Worm (Caenorhabditis elegans) whole organism, young adult: ENCODE data around the gene clec-144.

Experiments
- B0035.1 ChIP-seq: sonication (generic microtip); optimal IDR thresholded peaks from 2 replicates; lab custom pipeline; 2016; ENCODE audit warnings: missing genetic modification characterization, mild to moderate bottlenecking, missing compliant biosample characterization, missing genotype, missing genetic modification reagents
- C06A6.2 ChIP-seq: fragments of 200-800 bp; sonication (Bioruptor generic); conservative IDR thresholded peaks from 2 replicates; pipeline ENCODE4 v1.3.6; 2022; ENCODE audit warnings: missing genetic modification characterization, missing compliant biosample characterization
- F33H1.4 ChIP-seq: fragments of 200-800 bp; sonication (Bioruptor generic); IDR thresholded peaks from 2 replicates; pipeline ENCODE4 v1.3.6; 2022; ENCODE audit warnings: missing genetic modification reagents, missing genetic modification characterization, missing compliant biosample characterization
- F37B4.10 ChIP-seq: fragments of 200-800 bp; sonication (Bioruptor generic); IDR thresholded peaks from 2 replicates; pipeline ENCODE4 v1.3.6; 2022; ENCODE audit warnings: missing genetic modification characterization, missing compliant biosample characterization
- F39B2.1 ChIP-seq: fragments of 200-800 bp; sonication (Bioruptor generic); IDR thresholded peaks from 2 replicates; pipeline ENCODE4 v1.3.6; 2022; ENCODE audit warnings: missing genetic modification reagents, missing genetic modification characterization, missing compliant biosample characterization
- F52B5.7 ChIP-seq: sonication (generic microtip); optimal IDR thresholded peaks from 2 replicates; lab custom pipeline; 2016; ENCODE audit warnings: mild to moderate bottlenecking, missing genetic modification characterization, missing compliant biosample characterization
- F55B11.4 ChIP-seq: sonication (generic microtip); optimal IDR thresholded peaks from 2 replicates; lab custom pipeline; 2016; ENCODE audit warnings: missing compliant biosample characterization, missing genetic modification characterization, borderline replicate concordance; ENCODE audit not compliant: insufficient read depth
- Y56A3A.18 ChIP-seq: fragments of 200-800 bp; sonication (Bioruptor generic); IDR thresholded peaks from 2 replicates; pipeline ENCODE4 v1.3.6; 2022; ENCODE audit warnings: missing genetic modification reagents, missing genetic modification characterization, missing compliant biosample characterization
- Y95B8A.8 ChIP-seq: fragments of 200-800 bp; sonication (Bioruptor generic); IDR thresholded peaks from 2 replicates; pipeline ENCODE4 v1.3.6; 2022; ENCODE audit warnings: missing genetic modification reagents, missing genetic modification characterization, missing compliant biosample characterization
- aptf-2 ChIP-seq: fragments of 200-800 bp; sonication (Bioruptor generic); conservative IDR thresholded peaks from 2 replicates; pipeline ENCODE4 v1.3.6; 2022; ENCODE audit warnings: missing genetic modification reagents, missing genetic modification characterization, missing compliant biosample characterization
- atf-7 ChIP-seq: sonication (generic microtip); optimal IDR thresholded peaks from 2 replicates; lab custom pipeline; 2017; ENCODE audit warnings: mild to moderate bottlenecking, missing genetic modification characterization, missing compliant biosample characterization
- attf-3 ChIP-seq: fragments of 200-800 bp; sonication (Bioruptor generic); conservative IDR thresholded peaks from 2 replicates; pipeline ENCODE4 v1.3.6; 2022; ENCODE audit warnings: missing genetic modification reagents, missing genetic modification characterization, missing compliant biosample characterization
- attf-6 ChIP-seq: fragments of 200-800 bp; sonication (Bioruptor generic); IDR thresholded peaks from 2 replicates; pipeline ENCODE4 v1.3.6; 2022; ENCODE audit warnings: missing genetic modification reagents, missing genetic modification characterization, missing compliant biosample characterization
- bed-1 ChIP-seq: fragments of 200-800 bp; sonication (Bioruptor generic); IDR thresholded peaks from 2 replicates; pipeline ENCODE4 v1.3.6; 2022; ENCODE audit warnings: missing genetic modification reagents, missing genetic modification characterization, missing compliant biosample characterization
- cebp-2 ChIP-seq: fragments of 200-800 bp; sonication (Bioruptor generic); IDR thresholded peaks from 2 replicates; pipeline ENCODE4 v1.3.6; 2022; ENCODE audit warnings: missing genetic modification characterization, missing compliant biosample characterization
- ceh-100 ChIP-seq: fragments of 200-800 bp; sonication (Bioruptor generic); IDR thresholded peaks from 2 replicates; pipeline ENCODE4 v1.3.6; 2022; ENCODE audit warnings: missing genetic modification reagents, missing genetic modification characterization, missing compliant biosample characterization
- ceh-40 ChIP-seq: fragments of 200-800 bp; sonication (Bioruptor generic); IDR thresholded peaks from 2 replicates; pipeline ENCODE4 v1.3.6; 2022; ENCODE audit warnings: missing genetic modification characterization, missing compliant biosample characterization
- ceh-79 ChIP-seq: sonication (generic microtip); optimal IDR thresholded peaks from 2 replicates; lab custom pipeline; 2017; ENCODE audit warnings: mild to moderate bottlenecking, missing genetic modification characterization, missing compliant biosample characterization
- dpl-1 ChIP-seq: fragments of 150-350 bp; optimal IDR thresholded peaks from 2 replicates; lab custom pipeline; 2014; ENCODE audit warnings: missing biosample characterization, missing genetic modification reagents, missing genetic modification characterization
- egl-44 ChIP-seq: fragments of 200-800 bp; sonication (Bioruptor generic); IDR thresholded peaks from 2 replicates; pipeline ENCODE4 v1.3.6; 2022; ENCODE audit warnings: missing genetic modification reagents, missing genetic modification characterization, missing compliant biosample characterization
- egrh-3 ChIP-seq: fragments of 200-800 bp; sonication (Bioruptor generic); IDR thresholded peaks from 2 replicates; pipeline ENCODE4 v1.3.6; 2022; ENCODE audit warnings: missing genetic modification reagents, missing genetic modification characterization, missing compliant biosample characterization
- ets-4 ChIP-seq: fragments of 200-800 bp; sonication (Bioruptor generic); optimal IDR thresholded peaks from 2 replicates; lab custom pipeline; 2018; ENCODE audit warnings: mild to moderate bottlenecking, missing genetic modification characterization, missing compliant biosample characterization
- fkh-3 ChIP-seq: sonication (generic microtip); optimal IDR thresholded peaks from 2 replicates; lab custom pipeline; 2016; ENCODE audit warnings: mild to moderate bottlenecking, missing genetic modification characterization, missing compliant biosample characterization
- him-1 ChIP-seq: sonication (generic microtip); optimal IDR thresholded peaks from 2 replicates; lab custom pipeline; 2016; ENCODE audit warnings: missing genotype, missing genetic modification reagents, missing genetic modification characterization, missing compliant biosample characterization
- hlh-12 ChIP-seq: sonication (generic microtip); optimal IDR thresholded peaks from 2 replicates; lab custom pipeline; 2016; ENCODE audit warnings: missing genetic modification characterization, missing compliant biosample characterization
- hlh-26 ChIP-seq: fragments of 200-800 bp; sonication (Bioruptor generic); conservative IDR thresholded peaks from 2 replicates; pipeline ENCODE4 v1.3.6; 2022; ENCODE audit warnings: missing genetic modification reagents, missing genetic modification characterization, missing compliant biosample characterization
- hmg-1.2 ChIP-seq: fragments of 200-800 bp; sonication (Bioruptor generic); IDR thresholded peaks from 2 replicates; pipeline ENCODE4 v1.3.6; 2022; ENCODE audit warnings: missing genetic modification reagents, missing genetic modification characterization, missing compliant biosample characterization
- hrde-1 ChIP-seq: sonication (generic microtip); optimal IDR thresholded peaks from 2 replicates; lab custom pipeline; 2016; ENCODE audit warnings: missing genetic modification characterization, mild to moderate bottlenecking, missing compliant biosample characterization, moderate library complexity, missing genotype, missing genetic modification reagents, borderline replicate concordance
- hsf-1 ChIP-seq: fragments of 200-800 bp; sonication (Bioruptor generic); IDR thresholded peaks from 2 replicates; pipeline ENCODE4 v1.3.6; 2022; ENCODE audit warnings: missing genetic modification reagents, missing genetic modification characterization, missing compliant biosample characterization
- lag-1 ChIP-seq: fragments of 200-800 bp; sonication (Bioruptor generic); IDR thresholded peaks from 2 replicates; pipeline ENCODE4 v1.3.6; 2022; ENCODE audit warnings: missing genetic modification reagents, missing genetic modification characterization, missing compliant biosample characterization
- let-526 ChIP-seq: fragments of 200-800 bp; sonication (Bioruptor generic); IDR thresholded peaks from 2 replicates; pipeline ENCODE4 v1.3.6; 2022; ENCODE audit warnings: missing genetic modification reagents, missing genetic modification characterization, missing compliant biosample characterization
- lin-26 ChIP-seq: fragments of 200-800 bp; sonication (Bioruptor generic); IDR thresholded peaks from 2 replicates; pipeline ENCODE4 v1.3.6; 2022; ENCODE audit warnings: missing genetic modification reagents, missing genetic modification characterization, missing compliant biosample characterization
- nhr-120 ChIP-seq: fragments of 200-800 bp; sonication (Bioruptor generic); IDR thresholded peaks from 2 replicates; pipeline ENCODE4 v1.3.6; 2022; ENCODE audit warnings: missing genetic modification characterization, missing compliant biosample characterization
- nhr-80 ChIP-seq: sonication (generic microtip); optimal IDR thresholded peaks from 2 replicates; lab custom pipeline; 2016; ENCODE audit warnings: missing genetic modification characterization, missing compliant biosample characterization
- pbrm-1 ChIP-seq: fragments of 200-800 bp; sonication (Bioruptor generic); IDR thresholded peaks from 2 replicates; pipeline ENCODE4 v1.3.6; 2022; ENCODE audit warnings: missing genetic modification reagents, missing genetic modification characterization, missing compliant biosample characterization
- snpc-4 ChIP-seq, 5 experiments: fragments of 150-350 bp in 1 of 5; sonication (generic microtip) in 4 of 5; optimal IDR thresholded peaks; 2 replicates each; lab custom pipeline; 2014 to 2018; ENCODE audit warnings: missing genetic modification characterization in 5 of 5, missing biosample characterization in 3 of 5, antibody characterized with exemption in 2 of 5, mild to moderate bottlenecking in 2 of 5, missing compliant biosample characterization in 2 of 5, missing genotype in 2 of 5, moderate library complexity in 2 of 5, missing genetic modification reagents in 1 of 5
- unc-130 ChIP-seq: sonication (generic microtip); optimal IDR thresholded peaks from 2 replicates; lab custom pipeline; 2016; ENCODE audit warnings: missing genetic modification reagents, missing genetic modification characterization, missing compliant biosample characterization
- unc-62 ChIP-seq: fragments of 150-350 bp; optimal IDR thresholded peaks from 2 replicates; lab custom pipeline; 2014; ENCODE audit warnings: missing biosample characterization, missing genetic modification reagents, missing genetic modification characterization
- zfh-2 ChIP-seq: fragments of 200-800 bp; sonication (Bioruptor generic); conservative IDR thresholded peaks from 2 replicates; pipeline ENCODE4 v1.3.6; 2022; ENCODE audit warnings: missing genetic modification reagents, missing genetic modification characterization, missing compliant biosample characterization
- ztf-18 ChIP-seq: sonication (generic microtip); optimal IDR thresholded peaks from 2 replicates; lab custom pipeline; 2016; ENCODE audit warnings: missing genotype, mild to moderate bottlenecking, missing genetic modification characterization, missing compliant biosample characterization
- ztf-25 ChIP-seq: fragments of 200-800 bp; sonication (Bioruptor generic); IDR thresholded peaks from 2 replicates; pipeline ENCODE4 v1.3.6; 2022; ENCODE audit warnings: missing genetic modification reagents, missing genetic modification characterization, missing compliant biosample characterization
- ztf-6 ChIP-seq: fragments of 200-800 bp; sonication (Bioruptor generic); IDR thresholded peaks from 2 replicates; pipeline ENCODE4 v1.3.6; 2022; ENCODE audit warnings: missing genetic modification reagents, missing genetic modification characterization, missing compliant biosample characterization

clec-144 gene

ce11 chrII:11880456-11881353 lies 48.3 kb upstream of the clec-144 start (continued):
- peak; percentile 74 for TF ChIP-seq fkh-3 (tag; lab: Kevin White, UChicago)

ce11 chrII:11879784-11880183 lies 47.4 kb upstream of the clec-144 start:
- TF ChIP-seq F37B4.10 (GFP tag; lab: Robert Waterston, UW) (no peak), zfh-2 (GFP tag; lab: Robert Waterston, UW) (peak; percentile 80), nhr-80 (no peak), hmg-1.2 (no peak), egrh-3 (GFP tag; lab: Robert Waterston, UW) (peak; percentile 67)

ce11 chrII:11874674-11875198 lies 42.4 kb upstream of the clec-144 start, which contains the start of the genes npp-3 and top-2:
Gene npp-3 (minus strand): TSS chrII:11874788.
Gene top-2 (plus strand): TSS chrII:11875148.
- no peak for TF ChIP-seq F52B5.7 (tag; lab: Kevin White, UChicago)
- peak; percentile 90 for TF ChIP-seq pbrm-1 (GFP tag; lab: Robert Waterston, UW)
- TF ChIP-seq B0035.1 (tag; lab: Kevin White, UChicago): no peak
- TF ChIP-seq attf-3 (GFP tag; lab: Robert Waterston, UW): peak; percentile 83
- no peak for TF ChIP-seq cebp-2 (GFP tag; lab: Robert Waterston, UW)
- TF ChIP-seq ceh-79: no peak
- peak; percentile 93 for TF ChIP-seq unc-130 (GFP tag; lab: Kevin White, UChicago)
- no peak for TF ChIP-seq ets-4 (GFP tag; lab: Kevin White, UChicago)
- TF ChIP-seq lag-1 (GFP tag; lab: Robert Waterston, UW): no peak
- no peak for TF ChIP-seq hlh-12
- TF ChIP-seq ztf-18: peak; percentile 77
- TF ChIP-seq nhr-80: peak; percentile 7
- 0 out of 2 replicates have a peak, but pooled peaks have one; percentile 27 for TF ChIP-seq egl-44 (GFP tag; lab: Robert Waterston, UW)
- no peak for TF ChIP-seq unc-62 (GFP tag; lab: Kevin White, UChicago)
- 0 out of 2 replicates have a peak, but pooled peaks have one; percentile 16 for TF ChIP-seq ceh-40 (GFP tag; lab: Robert Waterston, UW)
- peak; percentile 55 for TF ChIP-seq snpc-4 (GFP tag; optimal IDR thresholded peaks at IDR 0.05; lab: Kevin White, UChicago)
- TF ChIP-seq snpc-4 (tag; optimal IDR thresholded peaks at IDR 0.05; lab: Kevin White, UChicago): peak; percentile 52 to 87 (median 81)
- TF ChIP-seq hsf-1 (GFP tag; lab: Robert Waterston, UW): peak; percentile 90
- TF ChIP-seq him-1 (tag; lab: Kevin White, UChicago): peak; percentile 10
- TF ChIP-seq C06A6.2 (GFP tag; lab: Robert Waterston, UW): peak; percentile 70
- peak; percentile 59; the same call in 1 of the 2 replicates for TF ChIP-seq F39B2.1 (GFP tag; lab: Robert Waterston, UW)
- TF ChIP-seq ceh-100: peak; percentile 88
- TF ChIP-seq F37B4.10 (GFP tag; lab: Robert Waterston, UW): no peak
- TF ChIP-seq attf-6 (GFP tag; lab: Robert Waterston, UW): peak; percentile 86
- peak; percentile 90 for TF ChIP-seq Y95B8A.8 (GFP tag; lab: Robert Waterston, UW)
- TF ChIP-seq hrde-1 (tag; lab: Kevin White, UChicago): peak; percentile 83
- 0 out of 2 replicates have a peak, but pooled peaks have one; percentile 67 for TF ChIP-seq let-526
- TF ChIP-seq F33H1.4 (GFP tag; lab: Robert Waterston, UW): peak; percentile 99
- TF ChIP-seq bed-1 (GFP tag; lab: Robert Waterston, UW): no peak
- TF ChIP-seq ztf-6 (GFP tag; lab: Robert Waterston, UW): 0 out of 2 replicates have a peak, but pooled peaks have one; percentile 49
- peak; percentile 11; the same call in 1 of the 2 replicates for TF ChIP-seq lin-26 (GFP tag; lab: Robert Waterston, UW)
- peak; percentile 99 for TF ChIP-seq dpl-1
- peak; percentile 81 for TF ChIP-seq aptf-2 (GFP tag; lab: Robert Waterston, UW)
- no peak for TF ChIP-seq nhr-120 (GFP tag; lab: Robert Waterston, UW)
- 0 out of 2 replicates have a peak, but pooled peaks have one; percentile 11 for TF ChIP-seq ztf-25 (GFP tag; lab: Robert Waterston, UW)
- 0 out of 2 replicates have a peak, but pooled peaks have one; percentile 37 for TF ChIP-seq Y56A3A.18 (GFP tag; lab: Robert Waterston, UW)
- TF ChIP-seq atf-7 (tag; lab: Kevin White, UChicago): peak; percentile 32
- no peak for TF ChIP-seq hlh-26 (GFP tag; lab: Robert Waterston, UW)
- no peak for TF ChIP-seq F55B11.4 (tag; lab: Kevin White, UChicago)
